Fruit fly (Drosophila melanogaster) Kc167 (cell line): ENCODE measurements around the gene CG33490.

Experiments used
- Myc ChIP-seq: fragments of >200 bp; optimal IDR thresholded peaks from 2 replicates; lab custom pipeline; 2017; ENCODE audit warnings: missing external identifiers
- Sin3A ChIP-seq: fragments of >200 bp; optimal IDR thresholded peaks from 2 replicates; lab custom pipeline; 2018; ENCODE audit warnings: missing external identifiers
- h ChIP-seq: fragments of >200 bp; optimal IDR thresholded peaks from 3 replicates; lab custom pipeline; 2018; ENCODE audit warnings: missing external identifiers
- psq ChIP-seq: fragments of >200 bp; optimal IDR thresholded peaks from 2 replicates; lab custom pipeline; 2017; ENCODE audit warnings: missing external identifiers

dm6 chr3L:11582097-11582496, 7.6 kb upstream of the CG33490 start, which contains the start of gene CG33269:
- no peak for TF ChIP-seq Sin3A (lab: Kevin White, UChicago)
- no peak for TF ChIP-seq psq (lab: Kevin White, UChicago)
- no peak for TF ChIP-seq Myc (lab: Kevin White, UChicago)
- no peak for TF ChIP-seq h (lab: Kevin White, UChicago)
